Fruit fly (Drosophila melanogaster) whole organism, embryonic: ENCODE data around the gene rdhB.

Source experiments
- Atf3 ChIP-seq: fragments of 200-800 bp; sonication (Bioruptor generic); optimal IDR thresholded peaks from 3 replicates; lab custom pipeline; 2016; ENCODE audit warnings: missing biosample characterization, missing genetic modification characterization
- CG10147 ChIP-seq: fragments of 200-800 bp; sonication (Bioruptor generic); optimal IDR thresholded peaks from 2 replicates; lab custom pipeline; 2019; ENCODE audit warnings: missing biosample characterization, mild to moderate bottlenecking, missing genetic modification characterization, moderate library complexity
- CG11085 ChIP-seq: fragments of 200-800 bp; sonication (Bioruptor generic); IDR thresholded peaks from 2 replicates; pipeline ENCODE4 v1.3.6; 2022; ENCODE audit warnings: missing biosample characterization, missing genetic modification characterization
- CG11093 ChIP-seq: fragments of 200-800 bp; sonication (Bioruptor generic); IDR thresholded peaks from 3 replicates; pipeline ENCODE4 v1.3.6; 2022; ENCODE audit warnings: missing biosample characterization, missing genetic modification characterization
- CG12219 ChIP-seq: fragments of 200-800 bp; sonication (Bioruptor generic); optimal IDR thresholded peaks from 3 replicates; lab custom pipeline; 2018; ENCODE audit warnings: missing biosample characterization, mild to moderate bottlenecking, missing genetic modification characterization
- CG12236 ChIP-seq: fragments of 200-800 bp; sonication (Bioruptor generic); optimal IDR thresholded peaks from 2 replicates; lab custom pipeline; 2016; ENCODE audit warnings: missing biosample characterization, missing genetic modification characterization
- CG14667 ChIP-seq: fragments of 200-800 bp; sonication (Bioruptor generic); IDR thresholded peaks from 2 replicates; pipeline ENCODE4 v1.3.6; 2022; ENCODE audit warnings: missing biosample characterization, missing genetic modification characterization
- CG1529 ChIP-seq: fragments of 200-800 bp; sonication (Bioruptor generic); optimal IDR thresholded peaks from 3 replicates; lab custom pipeline; 2018; ENCODE audit warnings: missing biosample characterization, missing genetic modification characterization
- CG15601 ChIP-seq: fragments of 200-800 bp; sonication (Bioruptor generic); optimal IDR thresholded peaks from 3 replicates; lab custom pipeline; 2019; ENCODE audit warnings: missing biosample characterization, mild to moderate bottlenecking, missing genetic modification characterization, moderate library complexity
- CG17385 ChIP-seq: fragments of 200-800 bp; sonication (Bioruptor generic); optimal IDR thresholded peaks from 3 replicates; lab custom pipeline; 2018; ENCODE audit warnings: missing biosample characterization, mild to moderate bottlenecking, missing genetic modification characterization
- CG17912 ChIP-seq: fragments of 200-800 bp; sonication (Bioruptor generic); optimal IDR thresholded peaks from 2 replicates; lab custom pipeline; 2018; ENCODE audit warnings: missing biosample characterization, mild to moderate bottlenecking, missing genetic modification characterization
- CG18476 ChIP-seq: fragments of 200-800 bp; sonication (Bioruptor generic); optimal IDR thresholded peaks from 2 replicates; lab custom pipeline; 2016; ENCODE audit warnings: missing biosample characterization, mild to moderate bottlenecking, missing genetic modification characterization
- CG18619 ChIP-seq: fragments of 200-800 bp; sonication (Bioruptor generic); optimal IDR thresholded peaks from 3 replicates; lab custom pipeline; 2017; ENCODE audit warnings: missing biosample characterization, mild to moderate bottlenecking, missing genetic modification characterization
- CG2678 ChIP-seq: fragments of 200-800 bp; sonication (Bioruptor generic); optimal IDR thresholded peaks from 3 replicates; lab custom pipeline; 2019; ENCODE audit warnings: missing biosample characterization, mild to moderate bottlenecking, missing genetic modification characterization, moderate library complexity
- CG2875 ChIP-seq: fragments of 200-800 bp; sonication (Bioruptor generic); optimal IDR thresholded peaks from 2 replicates; lab custom pipeline; 2017; ENCODE audit warnings: missing biosample characterization, mild to moderate bottlenecking, missing genetic modification characterization, missing genetic modification reagents
- CG34224 ChIP-seq: fragments of 200-800 bp; sonication (Bioruptor generic); IDR thresholded peaks from 3 replicates; pipeline ENCODE4 v1.3.6; 2022; ENCODE audit warnings: missing biosample characterization, missing genetic modification characterization; ENCODE audit not compliant: partially characterized antibody
- CG42726 ChIP-seq: fragments of 200-800 bp; sonication (Bioruptor generic); IDR thresholded peaks from 2 replicates; pipeline ENCODE4 v1.3.6; 2022; ENCODE audit warnings: missing biosample characterization, missing genetic modification characterization; ENCODE audit not compliant: partially characterized antibody
- CG7271 ChIP-seq: fragments of 200-800 bp; sonication (Bioruptor generic); optimal IDR thresholded peaks from 2 replicates; lab custom pipeline; 2018; ENCODE audit warnings: missing biosample characterization, mild to moderate bottlenecking, missing genetic modification characterization, moderate library complexity
- CG7786 ChIP-seq: fragments of 200-800 bp; sonication (Bioruptor generic); optimal IDR thresholded peaks from 2 replicates; lab custom pipeline; 2016; ENCODE audit warnings: missing biosample characterization, missing genetic modification characterization
- CG7839 ChIP-seq: fragments of 200-800 bp; sonication (Bioruptor generic); optimal IDR thresholded peaks from 3 replicates; lab custom pipeline; 2018; ENCODE audit warnings: missing biosample characterization, mild to moderate bottlenecking, missing genetic modification characterization, moderate library complexity
- CTCF ChIP-seq: fragments of 200-800 bp; sonication (Bioruptor generic); optimal IDR thresholded peaks from 2 replicates; lab custom pipeline; 2017; ENCODE audit warnings: missing biosample characterization, mild to moderate bottlenecking, missing genetic modification characterization, moderate library complexity
- Camta ChIP-seq: fragments of 200-800 bp; sonication (Bioruptor generic); optimal IDR thresholded peaks from 2 replicates; lab custom pipeline; 2016; ENCODE audit warnings: missing biosample characterization, missing genetic modification characterization
- Dek ChIP-seq: fragments of 200-800 bp; sonication (Bioruptor generic); optimal IDR thresholded peaks from 3 replicates; lab custom pipeline; 2019; ENCODE audit warnings: missing biosample characterization, mild to moderate bottlenecking, missing genetic modification characterization, moderate library complexity
- Fer2 ChIP-seq: fragments of 200-800 bp; sonication (Bioruptor generic); optimal IDR thresholded peaks from 2 replicates; lab custom pipeline; 2018; ENCODE audit warnings: missing biosample characterization, mild to moderate bottlenecking, missing genetic modification characterization, moderate library complexity
- H15 ChIP-seq: fragments of 200-800 bp; sonication (Bioruptor generic); IDR thresholded peaks from 3 replicates; pipeline ENCODE4 v1.3.6; 2022; ENCODE audit warnings: missing biosample characterization, missing genetic modification characterization
- Hmr ChIP-seq: fragments of 200-800 bp; sonication (Bioruptor generic); optimal IDR thresholded peaks from 3 replicates; lab custom pipeline; 2017; ENCODE audit warnings: mild to moderate bottlenecking, missing biosample characterization, missing genetic modification reagents, missing genetic modification characterization
- Hr39 ChIP-seq: fragments of >200 bp; optimal IDR thresholded peaks from 2 replicates; lab custom pipeline; 2017
- Lhr ChIP-seq: fragments of 200-800 bp; sonication (Bioruptor generic); optimal IDR thresholded peaks from 3 replicates; lab custom pipeline; 2017; ENCODE audit warnings: mild to moderate bottlenecking, missing biosample characterization, missing genetic modification reagents, missing genetic modification characterization
- Mad ChIP-seq: fragments of 200-800 bp; sonication (Bioruptor generic); optimal IDR thresholded peaks from 2 replicates; lab custom pipeline; 2016; ENCODE audit warnings: missing biosample characterization, missing genetic modification characterization
- Pdp1 ChIP-seq, 2 experiments: fragments of 200-800 bp; sonication (Bioruptor generic); optimal IDR thresholded peaks; 3 replicates each; lab custom pipeline; 2016; ENCODE audit warnings: missing biosample characterization in 2 of 2, missing genetic modification characterization in 2 of 2, mild to moderate bottlenecking in 1 of 2, moderate library complexity in 1 of 2
- Sry-β ChIP-seq: fragments of 200-800 bp; sonication (Bioruptor generic); optimal IDR thresholded peaks from 2 replicates; lab custom pipeline; 2018; ENCODE audit warnings: missing biosample characterization, mild to moderate bottlenecking, missing genetic modification characterization, moderate library complexity
- TFAM ChIP-seq: fragments of 200-800 bp; sonication (Bioruptor generic); optimal IDR thresholded peaks from 2 replicates; lab custom pipeline; 2017; ENCODE audit warnings: missing biosample characterization, missing genetic modification characterization, inconsistent platforms
- bowl ChIP-seq: fragments of 200-800 bp; sonication (Bioruptor generic); IDR thresholded peaks from 2 replicates; pipeline ENCODE4 v1.3.6; 2022; ENCODE audit warnings: missing biosample characterization, missing genetic modification characterization
- emc ChIP-seq: fragments of 200-800 bp; sonication (Bioruptor generic); optimal IDR thresholded peaks from 2 replicates; lab custom pipeline; 2016; ENCODE audit warnings: missing biosample characterization, missing genetic modification characterization
- exex ChIP-seq: fragments of 200-800 bp; sonication (Bioruptor generic); optimal IDR thresholded peaks from 4 replicates; lab custom pipeline; 2018; ENCODE audit warnings: missing biosample characterization, mild to moderate bottlenecking, missing genetic modification characterization, moderate library complexity
- grau ChIP-seq: fragments of 200-800 bp; optimal IDR thresholded peaks from 3 replicates; lab custom pipeline; 2019; ENCODE audit warnings: missing biosample characterization, mild to moderate bottlenecking, missing genetic modification characterization, moderate library complexity
- gsb ChIP-seq: fragments of 200-800 bp; sonication (Bioruptor generic); IDR thresholded peaks from 2 replicates; pipeline ENCODE4 v1.3.6; 2022; ENCODE audit warnings: missing biosample characterization, missing genetic modification characterization
- gsb-n ChIP-seq: fragments of 200-800 bp; sonication (Bioruptor generic); optimal IDR thresholded peaks from 3 replicates; lab custom pipeline; 2018; ENCODE audit warnings: missing biosample characterization, mild to moderate bottlenecking, missing genetic modification characterization
- her ChIP-seq: fragments of 200-800 bp; sonication (Bioruptor generic); optimal IDR thresholded peaks from 2 replicates; lab custom pipeline; 2016; ENCODE audit warnings: missing biosample characterization, missing genetic modification characterization
- insv ChIP-seq, 2 experiments: fragments of 200-800 bp; sonication (Bioruptor generic); optimal IDR thresholded peaks; 3 replicates each; lab custom pipeline; 2016 to 2018; ENCODE audit warnings: missing biosample characterization in 2 of 2, missing genetic modification characterization in 2 of 2
- kay ChIP-seq: fragments of 200-800 bp; sonication (Bioruptor generic); optimal IDR thresholded peaks from 2 replicates; lab custom pipeline; 2016; ENCODE audit warnings: missing biosample characterization, missing genetic modification characterization
- kni ChIP-seq: fragments of 200-800 bp; sonication (Bioruptor generic); optimal IDR thresholded peaks from 3 replicates; lab custom pipeline; 2017; ENCODE audit warnings: mild to moderate bottlenecking, missing biosample characterization, missing genetic modification reagents, missing genetic modification characterization
- lola ChIP-seq, 3 experiments: fragments of >200 bp in 2 of 3; fragments of 200-800 bp in 1 of 3; sonication (Bioruptor generic) in 1 of 3; optimal IDR thresholded peaks; 2 replicates each; lab custom pipeline; 2017 to 2019; ENCODE audit warnings: missing biosample characterization in 3 of 3, missing genetic modification characterization in 3 of 3, mild to moderate bottlenecking in 1 of 3, moderate library complexity in 1 of 3
- sob ChIP-seq: fragments of 200-800 bp; sonication (Bioruptor generic); IDR thresholded peaks from 2 replicates; pipeline ENCODE4 v1.3.6; 2022; ENCODE audit warnings: missing biosample characterization, missing genetic modification characterization
- ssp ChIP-seq: fragments of 200-800 bp; sonication (Bioruptor generic); IDR thresholded peaks from 2 replicates; pipeline ENCODE4 v1.3.6; 2022; ENCODE audit warnings: missing biosample characterization, missing genetic modification characterization
- trem ChIP-seq: fragments of 200-800 bp; optimal IDR thresholded peaks from 3 replicates; lab custom pipeline; 2019; ENCODE audit warnings: missing biosample characterization, mild to moderate bottlenecking, missing genetic modification characterization, moderate library complexity
- trh ChIP-seq: fragments of 200-800 bp; sonication (Bioruptor generic); optimal IDR thresholded peaks from 2 replicates; lab custom pipeline; 2016; ENCODE audit warnings: missing biosample characterization, missing genetic modification characterization
- tup ChIP-seq: fragments of 200-800 bp; sonication (Bioruptor generic); optimal IDR thresholded peaks from 2 replicates; lab custom pipeline; 2016; ENCODE audit warnings: missing biosample characterization, mild to moderate bottlenecking, missing genetic modification characterization, moderate library complexity
- vfl ChIP-seq: fragments of 200-800 bp; sonication (Bioruptor generic); optimal IDR thresholded peaks from 2 replicates; lab custom pipeline; 2016; ENCODE audit warnings: missing biosample characterization, missing genetic modification characterization
- z ChIP-seq: fragments of 200-800 bp; sonication (Bioruptor generic); IDR thresholded peaks from 3 replicates; pipeline ENCODE4 v1.3.6; 2022; ENCODE audit warnings: missing biosample characterization, missing genetic modification characterization
- zen ChIP-seq: fragments of 200-800 bp; sonication (Bioruptor generic); optimal IDR thresholded peaks from 3 replicates; lab custom pipeline; 2018; ENCODE audit warnings: missing biosample characterization, mild to moderate bottlenecking, missing genetic modification characterization, moderate library complexity

The rdhB gene

dm6 chr3R:22368777-22369214 lies 17.3 kb downstream of the rdhB start (continued):
- TF ChIP-seq Dek (tag; lab: Kevin White, UChicago): peak; percentile 49
- TF ChIP-seq Pdp1 (GFP tag; optimal IDR thresholded peaks at IDR 0.05; lab: Kevin White, UChicago): peak in 1 of 2 experiments; percentile 73
- TF ChIP-seq CG1529 (GFP tag; lab: Kevin White, UChicago): no peak
- no peak for TF ChIP-seq Lhr
- TF ChIP-seq CG12219: no peak
- peak; percentile 80 for TF ChIP-seq CG7839
- peak; percentile 50 for TF ChIP-seq trh (GFP tag; lab: Kevin White, UChicago)
- peak; percentile 60 for TF ChIP-seq kay
- peak; percentile 29; the same call in 1 of the 3 replicates for TF ChIP-seq H15 (GFP tag; lab: Robert Waterston, UW)
- TF ChIP-seq emc (GFP tag; lab: Kevin White, UChicago): no peak
- TF ChIP-seq Hmr (GFP tag; lab: Kevin White, UChicago): peak; percentile 85
- TF ChIP-seq CG18619 (GFP tag; lab: Kevin White, UChicago): peak; percentile 69
- TF ChIP-seq CG2875 (GFP tag; lab: Kevin White, UChicago): no peak
- no peak for TF ChIP-seq Atf3 (GFP tag; lab: Kevin White, UChicago)
- TF ChIP-seq bowl (GFP tag; lab: Robert Waterston, UW): peak; percentile 45; the same call in 1 of the 2 replicates
- no peak for TF ChIP-seq her (GFP tag; lab: Kevin White, UChicago)
- peak; percentile 45 for TF ChIP-seq Fer2 (tag; lab: Kevin White, UChicago)
- no peak for TF ChIP-seq CG42726 (GFP tag; lab: Robert Waterston, UW)
- peak; percentile 55; the same call in 1 of the 3 replicates for TF ChIP-seq CG11093 (GFP tag; lab: Robert Waterston, UW)
- no peak for TF ChIP-seq CG17912 (GFP tag; lab: Kevin White, UChicago)
- no peak for TF ChIP-seq CG34224
- TF ChIP-seq Camta: peak; percentile 61
- no peak for TF ChIP-seq CG7786
- no peak for TF ChIP-seq TFAM (GFP tag; lab: Kevin White, UChicago)
- TF ChIP-seq CG14667: peak; percentile 42; the same call in 1 of the 2 replicates
- no peak for TF ChIP-seq z (GFP tag; lab: Robert Waterston, UW)
- TF ChIP-seq trem: no peak
- no peak for TF ChIP-seq CG7271
- no peak for TF ChIP-seq exex (tag; lab: Kevin White, UChicago)
- TF ChIP-seq CG10147 (GFP tag; lab: Kevin White, UChicago): no peak
- TF ChIP-seq vfl (GFP tag; lab: Kevin White, UChicago): no peak
- no peak for TF ChIP-seq ssp
- peak in 1 of 3 experiments; percentile 23 for TF ChIP-seq lola (GFP tag; optimal IDR thresholded peaks at IDR 0.05; lab: Kevin White, UChicago)
- TF ChIP-seq CG2678 (tag; lab: Kevin White, UChicago): peak; percentile 79
- TF ChIP-seq insv (GFP tag; optimal IDR thresholded peaks at IDR 0.05; lab: Kevin White, UChicago): peak in 1 of 2 experiments; percentile 16
- TF ChIP-seq gsb-n (tag; lab: Kevin White, UChicago): no peak
- TF ChIP-seq gsb (GFP tag; lab: Robert Waterston, UW): peak; percentile 34; the same call in 1 of the 2 replicates
- TF ChIP-seq CG15601 (tag; lab: Kevin White, UChicago): no peak
- no peak for TF ChIP-seq zen
- no peak for TF ChIP-seq Mad (GFP tag; lab: Kevin White, UChicago)
- TF ChIP-seq kni: no peak
- no peak for TF ChIP-seq Sry-β (GFP tag; lab: Kevin White, UChicago)
- TF ChIP-seq CG11085 (GFP tag; lab: Robert Waterston, UW): no peak; the same call in 1 of the 2 replicates
- TF ChIP-seq sob (GFP tag; lab: Robert Waterston, UW): peak; percentile 60
- peak; percentile 58 for TF ChIP-seq CG17385 (GFP tag; lab: Kevin White, UChicago)
- TF ChIP-seq CTCF (GFP tag; lab: Kevin White, UChicago): no peak
- TF ChIP-seq CG12236 (GFP tag; lab: Kevin White, UChicago): no peak
- no peak for TF ChIP-seq Hr39 (lab: Kevin White, UChicago)
- TF ChIP-seq tup (GFP tag; lab: Kevin White, UChicago): no peak
- TF ChIP-seq grau (tag; lab: Kevin White, UChicago): peak; percentile 68
- peak; percentile 26 for TF ChIP-seq CG18476 (GFP tag; lab: Kevin White, UChicago)
